Fruit fly (Drosophila melanogaster) Kc167 (cell line): ENCODE results near the gene CG32687.

ENCODE experiments used
- Myc ChIP-seq: fragments of >200 bp; optimal IDR thresholded peaks from 2 replicates; lab custom pipeline; 2017; ENCODE audit warnings: missing external identifiers
- Sin3A ChIP-seq: fragments of >200 bp; optimal IDR thresholded peaks from 2 replicates; lab custom pipeline; 2018; ENCODE audit warnings: missing external identifiers
- h ChIP-seq: fragments of >200 bp; optimal IDR thresholded peaks from 3 replicates; lab custom pipeline; 2018; ENCODE audit warnings: missing external identifiers
- insv ChIP-seq: fragments of >200 bp; optimal IDR thresholded peaks from 3 replicates; lab custom pipeline; 2018; ENCODE audit warnings: missing external identifiers
- psq ChIP-seq: fragments of >200 bp; optimal IDR thresholded peaks from 2 replicates; lab custom pipeline; 2017; ENCODE audit warnings: missing external identifiers
- ttk ChIP-seq: sonication (Bioruptor generic); optimal IDR thresholded peaks from 2 replicates; lab custom pipeline; 2017; ENCODE audit warnings: missing external identifiers

The CG32687 gene

dm6 chrX:10460506-10461114 lies 26.4 kb downstream of the CG32687 start, which contains the start of gene Neb-cGP:
Neb-cGP (plus strand) TSS chrX:10460736.
- TF ChIP-seq Sin3A (lab: Kevin White, UChicago) (no peak), Myc (lab: Kevin White, UChicago) (no peak), ttk (lab: Kevin White, UChicago) (no peak), h (lab: Kevin White, UChicago) (no peak), psq (lab: Kevin White, UChicago) (no peak), insv (lab: Kevin White, UChicago) (no peak)

dm6 chrX:10459576-10459975 lies 27.4 kb downstream of the CG32687 start, which contains the start of gene Or9a:
Or9a (minus strand) TSS chrX:10459676.
- no peak for TF ChIP-seq Sin3A (lab: Kevin White, UChicago)
- no peak for TF ChIP-seq Myc (lab: Kevin White, UChicago)
- no peak for TF ChIP-seq psq (lab: Kevin White, UChicago)
- no peak for TF ChIP-seq insv (lab: Kevin White, UChicago)
- TF ChIP-seq h (lab: Kevin White, UChicago): no peak
- TF ChIP-seq ttk (lab: Kevin White, UChicago): no peak

dm6 chrX:10454795-10455194 lies 32.2 kb downstream of the CG32687 start, which contains the start of gene CG32683:
CG32683 (minus strand) TSS chrX:10454895.
- TF ChIP-seq h (lab: Kevin White, UChicago): no peak
- no peak for TF ChIP-seq Sin3A (lab: Kevin White, UChicago)

- TF ChIP-seq psq (lab: Kevin White, UChicago) (no peak), h (lab: Kevin White, UChicago) (no peak), Myc (lab: Kevin White, UChicago) (no peak), insv (lab: Kevin White, UChicago) (no peak), ttk (lab: Kevin White, UChicago) (no peak)
Observed at dm6 chrX:10432712-10433111, 54.3 kb downstream of the CG32687 start, which contains the start of gene CG12640. CG12640 (minus strand) TSS chrX:10432812.
